Worm (Caenorhabditis elegans): ENCODE results near the gene twk-21.

twk-21 gene

ce11 chrX:16290536-16290935, 9.2 kb upstream of the twk-21 start (continued):
- no peak for TF ChIP-seq egl-27 (tag; optimal IDR thresholded peaks at IDR 0.05)
- TF ChIP-seq egl-43 (GFP tag; IDR thresholded peaks at IDR 0.05), result no peak
- TF ChIP-seq F10B5.3 (tag; optimal IDR thresholded peaks at IDR 0.05), result no peak
- TF ChIP-seq ceh-20 (GFP tag; IDR thresholded peaks at IDR 0.05), result no peak
- TF ChIP-seq Y105C5A.15 (GFP tag; IDR thresholded peaks at IDR 0.05), result no peak
- no peak for TF ChIP-seq Y5F2A.4 (GFP tag; optimal IDR thresholded peaks at IDR 0.05)
- TF ChIP-seq unc-39 (tag; optimal IDR thresholded peaks at IDR 0.05), result no peak
- TF ChIP-seq dpl-1 (GFP tag; optimal IDR thresholded peaks at IDR 0.05), result no peak
- no peak for TF ChIP-seq F44E2.7 (GFP tag; IDR thresholded peaks at IDR 0.05)
- TF ChIP-seq dmd-6 (GFP tag; IDR thresholded peaks at IDR 0.05), result peak; percentile 80
- TF ChIP-seq F49E8.2 (tag; optimal IDR thresholded peaks at IDR 0.05; ENCODE audit: borderline replicate concordance), result no peak
- TF ChIP-seq ZK337.2 (GFP tag; IDR thresholded peaks at IDR 0.05), result no peak
- peak; percentile 40 for TF ChIP-seq hlh-11 (tag; optimal IDR thresholded peaks at IDR 0.05)
- TF ChIP-seq set-16 (GFP tag; IDR thresholded peaks at IDR 0.05), result no peak
- TF ChIP-seq saeg-2 (GFP tag; IDR thresholded peaks at IDR 0.05), result no peak

- TF ChIP-seq snpc-4 (tag; optimal IDR thresholded peaks at IDR 0.05) (no peak), unc-62 (GFP tag; optimal IDR thresholded peaks at IDR 0.05 in 1 of 2) (peak in 1 of 2 experiments; percentile 14), unc-62 (tag; optimal IDR thresholded peaks at IDR 0.05) (no peak), ceh-32 (tag; optimal IDR thresholded peaks at IDR 0.05; ENCODE audit: poor library complexity) (no peak), aha-1 (tag) (peak; percentile 82), F44E2.7 (GFP tag; IDR thresholded peaks at IDR 0.05) (no peak), mxl-3 (GFP tag; optimal IDR thresholded peaks at IDR 0.05) (no peak), F37D6.2 (tag; optimal IDR thresholded peaks at IDR 0.05) (no peak), mxl-2 (GFP tag; conservative IDR thresholded peaks at IDR 0.05) (no peak)
Measured at ce11 chrX:16292933-16293332, 6.8 kb upstream of the twk-21 start, which contains the start of gene F52E10.4. Gene F52E10.4 (minus strand): TSS chrX:16293033.

ce11 chrX:16297123-16297522, 2.6 kb upstream of the twk-21 start:
- TF ChIP-seq ces-1 (GFP tag; optimal IDR thresholded peaks at IDR 0.05) (no peak), aly-2 (tag; optimal IDR thresholded peaks at IDR 0.05) (no peak), D1046.2 (GFP tag; IDR thresholded peaks at IDR 0.05) (no peak), mdl-1 (tag; optimal IDR thresholded peaks at IDR 0.05) (no peak), F49E8.2 (tag; optimal IDR thresholded peaks at IDR 0.05; ENCODE audit: borderline replicate concordance) (no peak), nhr-76 (tag; optimal IDR thresholded peaks at IDR 0.05) (no peak), F37D6.2 (tag; optimal IDR thresholded peaks at IDR 0.05) (no peak), ceh-28 (tag; optimal IDR thresholded peaks at IDR 0.05) (no peak), T26A8.4 (GFP tag; IDR thresholded peaks at IDR 0.05) (no peak), nhr-10 (tag; optimal IDR thresholded peaks at IDR 0.05) (no peak), F26F4.8 (GFP tag; conservative IDR thresholded peaks at IDR 0.05) (no peak), egl-27 (tag; optimal IDR thresholded peaks at IDR 0.05) (no peak), arid-1 (GFP tag; conservative IDR thresholded peaks at IDR 0.05) (no peak), dve-1 (tag; optimal IDR thresholded peaks at IDR 0.05; ENCODE audit: insufficient read depth) (peak; percentile 38), nhr-42 (GFP tag; IDR thresholded peaks at IDR 0.05) (no peak), daf-12 (tag; optimal IDR thresholded peaks at IDR 0.05) (no peak), daf-16 (GFP tag; optimal IDR thresholded peaks at IDR 0.05) (no peak), daf-16 (tag; optimal IDR thresholded peaks at IDR 0.05) (no peak), jun-1 (tag; optimal IDR thresholded peaks at IDR 0.05) (no peak), unc-39 (tag; optimal IDR thresholded peaks at IDR 0.05) (no peak), nhr-25 (tag; optimal IDR thresholded peaks at IDR 0.05; ENCODE audit: borderline replicate concordance, insufficient read depth) (no peak), daf-19 (GFP tag; conservative IDR thresholded peaks at IDR 0.05) (no peak), mep-1 (tag; optimal IDR thresholded peaks at IDR 0.05) (no peak), zip-11 (GFP tag; IDR thresholded peaks at IDR 0.05) (no peak), zip-2 (tag; optimal IDR thresholded peaks at IDR 0.05) (no peak), dmd-6 (GFP tag; IDR thresholded peaks at IDR 0.05) (peak; percentile 36; the same call in 1 of the 2 replicates), ama-1 (optimal IDR thresholded peaks at IDR 0.05) (no peak), madf-9 (GFP tag; conservative IDR thresholded peaks at IDR 0.05) (no peak), mdt-29 (GFP tag; IDR thresholded peaks at IDR 0.05) (no peak), nhr-102 (tag; optimal IDR thresholded peaks at IDR 0.05) (no peak), ztf-7 (tag; optimal IDR thresholded peaks at IDR 0.05) (no peak), ceh-32 (tag; optimal IDR thresholded peaks at IDR 0.05; ENCODE audit: poor library complexity) (no peak), ceh-82 (tag; optimal IDR thresholded peaks at IDR 0.05) (no peak)
